Fruit fly (Drosophila melanogaster) whole organism, embryonic: ENCODE measurements around the gene Gr39a.

ENCODE experiments used
- Atf6 ChIP-seq: fragments of 200-800 bp; sonication (Bioruptor generic); IDR thresholded peaks from 2 replicates; pipeline ENCODE4 v1.3.6; 2022; ENCODE audit warnings: missing biosample characterization, missing genetic modification characterization
- Blimp-1 ChIP-seq: fragments of 200-800 bp; sonication (Bioruptor generic); optimal IDR thresholded peaks from 3 replicates; lab custom pipeline; 2018; ENCODE audit warnings: missing biosample characterization, missing genetic modification characterization, mild to moderate bottlenecking, moderate library complexity, missing genetic modification reagents
- BtbVII ChIP-seq: fragments of 200-800 bp; sonication (Bioruptor generic); optimal IDR thresholded peaks from 3 replicates; lab custom pipeline; 2017; ENCODE audit warnings: missing biosample characterization, mild to moderate bottlenecking, missing genetic modification characterization
- CG10274 ChIP-seq: fragments of 200-800 bp; sonication (Bioruptor generic); optimal IDR thresholded peaks from 3 replicates; lab custom pipeline; 2017; ENCODE audit warnings: missing biosample characterization, mild to moderate bottlenecking, missing genetic modification characterization
- CG11085 ChIP-seq: fragments of 200-800 bp; sonication (Bioruptor generic); IDR thresholded peaks from 2 replicates; pipeline ENCODE4 v1.3.6; 2022; ENCODE audit warnings: missing biosample characterization, missing genetic modification characterization
- CG12769 ChIP-seq: fragments of 200-800 bp; sonication (Bioruptor generic); optimal IDR thresholded peaks from 2 replicates; lab custom pipeline; 2019; ENCODE audit warnings: missing biosample characterization, mild to moderate bottlenecking, missing genetic modification characterization, moderate library complexity
- CG17361 ChIP-seq: fragments of 200-800 bp; sonication (Bioruptor generic); IDR thresholded peaks from 3 replicates; pipeline ENCODE4 v1.3.6; 2022; ENCODE audit warnings: missing biosample characterization, missing genetic modification characterization
- CG17568 ChIP-seq: fragments of 200-800 bp; sonication (Bioruptor generic); optimal IDR thresholded peaks from 2 replicates; lab custom pipeline; 2018; ENCODE audit warnings: missing biosample characterization, mild to moderate bottlenecking, missing genetic modification characterization, moderate library complexity
- CG30020 ChIP-seq: fragments of 200-800 bp; optimal IDR thresholded peaks from 2 replicates; lab custom pipeline; 2019; ENCODE audit warnings: missing biosample characterization, mild to moderate bottlenecking, missing genetic modification characterization, moderate library complexity
- CG32767 ChIP-seq: fragments of 200-800 bp; sonication (Bioruptor generic); IDR thresholded peaks from 2 replicates; pipeline ENCODE4 v1.3.6; 2022; ENCODE audit warnings: missing biosample characterization, missing genetic modification characterization
- CG7372 ChIP-seq: fragments of 200-800 bp; sonication (Bioruptor generic); IDR thresholded peaks from 2 replicates; pipeline ENCODE4 v1.3.6; 2022; ENCODE audit warnings: missing biosample characterization, missing genetic modification characterization
- CG9876 ChIP-seq: fragments of 200-800 bp; sonication (Bioruptor generic); optimal IDR thresholded peaks from 2 replicates; lab custom pipeline; 2016; ENCODE audit warnings: missing biosample characterization, missing genetic modification characterization
- Deaf1 ChIP-seq: fragments of 200-800 bp; optimal IDR thresholded peaks from 3 replicates; lab custom pipeline; 2019; ENCODE audit warnings: missing biosample characterization, mild to moderate bottlenecking, missing genetic modification characterization, moderate library complexity
- Hr39 ChIP-seq: fragments of >200 bp; optimal IDR thresholded peaks from 2 replicates; lab custom pipeline; 2017
- Hr78 ChIP-seq, 2 experiments: fragments of 200-800 bp in 1 of 2; fragments of >200 bp in 1 of 2; sonication (Bioruptor generic) in 1 of 2; optimal IDR thresholded peaks; 2 replicates each; lab custom pipeline; 2017 to 2019; ENCODE audit warnings: missing biosample characterization in 2 of 2, missing genetic modification characterization in 2 of 2, mild to moderate bottlenecking in 1 of 2, moderate library complexity in 1 of 2
- Med ChIP-seq: fragments of 200-800 bp; sonication (Bioruptor generic); peaks from one replicate; lab custom pipeline; 2016; ENCODE audit warnings: missing biosample characterization, missing genetic modification characterization, mild to moderate bottlenecking, inconsistent platforms, moderate library complexity
- Meics ChIP-seq: fragments of 200-800 bp; sonication (Bioruptor generic); optimal IDR thresholded peaks from 2 replicates; lab custom pipeline; 2017; ENCODE audit warnings: missing biosample characterization, mild to moderate bottlenecking, missing genetic modification characterization
- NFAT ChIP-seq: fragments of 200-800 bp; sonication (Bioruptor generic); IDR thresholded peaks from 2 replicates; pipeline ENCODE4 v1.3.6; 2022; ENCODE audit warnings: missing biosample characterization, missing genetic modification characterization
- Trl ChIP-seq, 3 experiments: fragments of >200 bp in 2 of 3; fragments of 200-800 bp in 1 of 3; sonication (Bioruptor generic) in 1 of 3; optimal IDR thresholded peaks; 2 replicates in 1 of 3; 3 replicates in 2 of 3; lab custom pipeline; 2016 to 2017; ENCODE audit warnings: missing biosample characterization in 1 of 3, missing genetic modification characterization in 1 of 3
- Xbp1 ChIP-seq: fragments of 200-800 bp; sonication (Bioruptor generic); optimal IDR thresholded peaks from 3 replicates; lab custom pipeline; 2016; ENCODE audit warnings: missing biosample characterization, mild to moderate bottlenecking, missing genetic modification characterization
- abd-A ChIP-seq: fragments of 200-800 bp; sonication (Bioruptor generic); optimal IDR thresholded peaks from 3 replicates; lab custom pipeline; 2019; ENCODE audit warnings: missing biosample characterization, mild to moderate bottlenecking, missing genetic modification characterization, moderate library complexity
- ap ChIP-seq: fragments of 200-800 bp; sonication (Bioruptor generic); IDR thresholded peaks from 2 replicates; pipeline ENCODE4 v1.3.6; 2022; ENCODE audit warnings: missing biosample characterization, missing genetic modification characterization
- cg ChIP-seq: fragments of 200-800 bp; sonication (Bioruptor generic); optimal IDR thresholded peaks from 3 replicates; lab custom pipeline; 2019; ENCODE audit warnings: missing biosample characterization, mild to moderate bottlenecking, missing genetic modification characterization, moderate library complexity
- chinmo ChIP-seq: fragments of 200-800 bp; sonication (Bioruptor generic); IDR thresholded peaks from 4 replicates; pipeline ENCODE4 v1.3.6; 2022; ENCODE audit warnings: missing biosample characterization, missing genetic modification characterization; ENCODE audit not compliant: partially characterized antibody
- chn ChIP-seq: fragments of 200-800 bp; sonication (Bioruptor generic); optimal IDR thresholded peaks from 2 replicates; lab custom pipeline; 2016; ENCODE audit warnings: missing biosample characterization, missing genetic modification characterization
- crol ChIP-seq: fragments of 200-800 bp; sonication (Bioruptor generic); IDR thresholded peaks from 2 replicates; pipeline ENCODE4 v1.3.6; 2022; ENCODE audit warnings: missing biosample characterization, missing genetic modification characterization
- dati ChIP-seq: fragments of 200-800 bp; sonication (Bioruptor generic); IDR thresholded peaks from 2 replicates; pipeline ENCODE4 v1.3.6; 2022; ENCODE audit warnings: missing biosample characterization, missing genetic modification characterization
- ftz-f1 ChIP-seq: fragments of 200-800 bp; sonication (Bioruptor generic); optimal IDR thresholded peaks from 2 replicates; lab custom pipeline; 2016; ENCODE audit warnings: missing biosample characterization, missing genetic modification characterization
- gsb-n ChIP-seq: fragments of 200-800 bp; sonication (Bioruptor generic); optimal IDR thresholded peaks from 3 replicates; lab custom pipeline; 2018; ENCODE audit warnings: missing biosample characterization, mild to moderate bottlenecking, missing genetic modification characterization
- kni ChIP-seq: fragments of 200-800 bp; sonication (Bioruptor generic); optimal IDR thresholded peaks from 3 replicates; lab custom pipeline; 2017; ENCODE audit warnings: mild to moderate bottlenecking, missing biosample characterization, missing genetic modification reagents, missing genetic modification characterization
- lov ChIP-seq, 2 experiments: fragments of 200-800 bp in 1 of 2; fragments of >200 bp in 1 of 2; sonication (Bioruptor generic) in 1 of 2; IDR thresholded peaks in 1 of 2; optimal IDR thresholded peaks in 1 of 2; 2 replicates in 1 of 2; 3 replicates in 1 of 2; pipeline versions ENCODE4 v1.3.6 to Lab custom; 2017 to 2022; ENCODE audit warnings: missing biosample characterization in 1 of 2, missing genetic modification characterization in 1 of 2
- luna ChIP-seq: fragments of 200-800 bp; sonication (Bioruptor generic); optimal IDR thresholded peaks from 2 replicates; lab custom pipeline; 2016; ENCODE audit warnings: missing biosample characterization, missing genetic modification characterization
- mam ChIP-seq: fragments of 200-800 bp; sonication (Bioruptor generic); optimal IDR thresholded peaks from 3 replicates; lab custom pipeline; 2016; ENCODE audit warnings: missing biosample characterization, missing genetic modification characterization
- nerfin-1 ChIP-seq: fragments of 200-800 bp; sonication (Bioruptor generic); optimal IDR thresholded peaks from 3 replicates; lab custom pipeline; 2019; ENCODE audit warnings: missing biosample characterization, mild to moderate bottlenecking, missing genetic modification characterization, moderate library complexity
- onecut ChIP-seq: fragments of 200-800 bp; sonication (Bioruptor generic); IDR thresholded peaks from 2 replicates; pipeline ENCODE4 v1.3.6; 2022; ENCODE audit warnings: missing biosample characterization, missing genetic modification characterization
- pros ChIP-seq: fragments of 200-800 bp; sonication (Bioruptor generic); optimal IDR thresholded peaks from 3 replicates; lab custom pipeline; 2019; ENCODE audit warnings: missing biosample characterization, mild to moderate bottlenecking, missing genetic modification characterization, moderate library complexity
- psq ChIP-seq: fragments of 200-800 bp; sonication (Bioruptor generic); optimal IDR thresholded peaks from 2 replicates; lab custom pipeline; 2017; ENCODE audit warnings: missing biosample characterization, missing genetic modification characterization
- rib ChIP-seq: fragments of 200-800 bp; sonication (Bioruptor generic); IDR thresholded peaks from 2 replicates; pipeline ENCODE4 v1.3.6; 2022; ENCODE audit warnings: missing biosample characterization, missing genetic modification characterization
- scrt ChIP-seq: fragments of 200-800 bp; sonication (Bioruptor generic); optimal IDR thresholded peaks from 2 replicates; lab custom pipeline; 2018; ENCODE audit warnings: missing biosample characterization, mild to moderate bottlenecking, missing genetic modification characterization, moderate library complexity
- sd ChIP-seq: fragments of 200-800 bp; sonication (Bioruptor generic); optimal IDR thresholded peaks from 3 replicates; lab custom pipeline; 2018; ENCODE audit warnings: missing biosample characterization, mild to moderate bottlenecking, missing genetic modification characterization, moderate library complexity
- sens ChIP-seq: fragments of 200-800 bp; sonication (Bioruptor generic); peaks from one replicate; lab custom pipeline; 2016; ENCODE audit warnings: missing biosample characterization, missing genetic modification characterization
- sob ChIP-seq: fragments of 200-800 bp; sonication (Bioruptor generic); IDR thresholded peaks from 2 replicates; pipeline ENCODE4 v1.3.6; 2022; ENCODE audit warnings: missing biosample characterization, missing genetic modification characterization
- tll ChIP-seq, 2 experiments: fragments of 200-800 bp in 1 of 2; fragments of >200 bp in 1 of 2; sonication (Bioruptor generic) in 1 of 2; optimal IDR thresholded peaks; 2 replicates each; lab custom pipeline; 2017 to 2019; ENCODE audit warnings: missing biosample characterization in 2 of 2, missing genetic modification characterization in 2 of 2, mild to moderate bottlenecking in 1 of 2, moderate library complexity in 1 of 2
- toy ChIP-seq: fragments of 200-800 bp; sonication (Bioruptor generic); IDR thresholded peaks from 2 replicates; pipeline ENCODE4 v1.3.6; 2022; ENCODE audit warnings: missing biosample characterization, missing genetic modification characterization
- vvl ChIP-seq: fragments of 200-800 bp; sonication (Bioruptor generic); IDR thresholded peaks from 2 replicates; pipeline ENCODE4 v1.3.6; 2022; ENCODE audit warnings: missing biosample characterization, missing genetic modification characterization
- z ChIP-seq: fragments of 200-800 bp; sonication (Bioruptor generic); IDR thresholded peaks from 3 replicates; pipeline ENCODE4 v1.3.6; 2022; ENCODE audit warnings: missing biosample characterization, missing genetic modification characterization

Gene Gr39a

dm6 chr2L:21290434-21290833, at the start of gene Gr39a:
TSS of gene Gr39a (plus strand) at chr2L:21290734.
- no peak for TF ChIP-seq Hr39 (lab: Kevin White, UChicago)
- TF ChIP-seq Meics, result no peak
- TF ChIP-seq CG17568, result no peak
- no peak for TF ChIP-seq ap (GFP tag; lab: Robert Waterston, UW)
- no peak for TF ChIP-seq CG17361 (GFP tag; lab: Robert Waterston, UW)
- no peak for TF ChIP-seq CG11085 (GFP tag; lab: Robert Waterston, UW)
- no peak for TF ChIP-seq sob (GFP tag; lab: Robert Waterston, UW)
- no peak for TF ChIP-seq Deaf1 (tag; lab: Kevin White, UChicago)
- TF ChIP-seq CG32767 (GFP tag; lab: Robert Waterston, UW), result no peak

- no peak for TF ChIP-seq CG30020 (tag; lab: Kevin White, UChicago)
- peak; percentile 58 for TF ChIP-seq abd-A
- TF ChIP-seq BtbVII (GFP tag; lab: Kevin White, UChicago), result no peak
- peak; percentile 59 for TF ChIP-seq onecut (GFP tag; lab: Robert Waterston, UW)
Measured at dm6 chr2L:21242369-21242768, 48.2 kb upstream of the Gr39a start.

- TF ChIP-seq sd (tag; lab: Kevin White, UChicago) (peak; percentile 11), sens (peak; percentile 61), psq (GFP tag; lab: Kevin White, UChicago) (peak; percentile 22), rib (GFP tag; lab: Robert Waterston, UW) (peak; percentile 26; the same call in 1 of the 2 replicates), Med (GFP tag; lab: Kevin White, UChicago) (peak; percentile 64), chinmo (GFP tag; lab: Robert Waterston, UW) (peak; percentile 80; the same call in 2 of the 4 replicates), dati (no peak), ftz-f1 (GFP tag; lab: Kevin White, UChicago) (peak; percentile 43), gsb-n (tag; lab: Kevin White, UChicago) (no peak), mam (no peak), Atf6 (0 out of 2 replicates have a peak, but pooled peaks have one; percentile 12), Blimp-1 (GFP tag; lab: Kevin White, UChicago) (peak; percentile 23), CG32767 (GFP tag; lab: Robert Waterston, UW) (no peak), CG7372 (GFP tag; lab: Robert Waterston, UW) (no peak), vvl (GFP tag; lab: Robert Waterston, UW) (0 out of 2 replicates have a peak, but pooled peaks have one; percentile 15), pros (GFP tag; lab: Kevin White, UChicago) (peak; percentile 97), luna (no peak), kni (GFP tag; lab: Kevin White, UChicago) (peak; percentile 82), lov (optimal IDR thresholded peaks at IDR 0.05; lab: Kevin White, UChicago) (no peak), lov (GFP tag; IDR thresholded peaks at IDR 0.05; lab: Robert Waterston, UW) (0 out of 3 replicates have a peak, but pooled peaks have one; percentile 63), nerfin-1 (peak; percentile 69), NFAT (GFP tag; lab: Robert Waterston, UW) (no peak), tll (GFP tag; optimal IDR thresholded peaks at IDR 0.05; lab: Kevin White, UChicago) (peak in 1 of 2 experiments; percentile 36), Trl (optimal IDR thresholded peaks at IDR 0.05; lab: Kevin White, UChicago) (peak; percentile 25 to 47), Trl (GFP tag; optimal IDR thresholded peaks at IDR 0.05; lab: Kevin White, UChicago) (no peak), Xbp1 (GFP tag; lab: Kevin White, UChicago) (peak; percentile 12), crol (GFP tag; lab: Robert Waterston, UW) (peak; percentile 73), CG10274 (no peak), Hr78 (GFP tag; optimal IDR thresholded peaks at IDR 0.05; lab: Kevin White, UChicago) (peak in 1 of 2 experiments; percentile 93), CG12769 (tag; lab: Kevin White, UChicago) (peak; percentile 54), toy (GFP tag; lab: Robert Waterston, UW) (no peak), scrt (GFP tag; lab: Kevin White, UChicago) (peak; percentile 47), chn (GFP tag; lab: Kevin White, UChicago) (peak; percentile 1), z (GFP tag; lab: Robert Waterston, UW) (peak; percentile 78), CG9876 (GFP tag; lab: Kevin White, UChicago) (no peak), cg (GFP tag; lab: Kevin White, UChicago) (peak; percentile 54)
Measured at dm6 chr2L:21243964-21244466, 46.5 kb upstream of the Gr39a start.
